Worm (Caenorhabditis elegans) whole organism, young adult: ENCODE measurements around the gene F55G11.6.

Experiments used
- him-1 ChIP-seq: sonication (generic microtip); optimal IDR thresholded peaks from 2 replicates; lab custom pipeline; 2016; ENCODE audit warnings: missing genotype, missing genetic modification reagents, missing genetic modification characterization, missing compliant biosample characterization
- madf-6 ChIP-seq: fragments of 200-800 bp; sonication (Bioruptor generic); IDR thresholded peaks from 2 replicates; pipeline ENCODE4 v1.3.6; 2022; ENCODE audit warnings: missing genetic modification reagents, missing genetic modification characterization, missing compliant biosample characterization

DNA sequence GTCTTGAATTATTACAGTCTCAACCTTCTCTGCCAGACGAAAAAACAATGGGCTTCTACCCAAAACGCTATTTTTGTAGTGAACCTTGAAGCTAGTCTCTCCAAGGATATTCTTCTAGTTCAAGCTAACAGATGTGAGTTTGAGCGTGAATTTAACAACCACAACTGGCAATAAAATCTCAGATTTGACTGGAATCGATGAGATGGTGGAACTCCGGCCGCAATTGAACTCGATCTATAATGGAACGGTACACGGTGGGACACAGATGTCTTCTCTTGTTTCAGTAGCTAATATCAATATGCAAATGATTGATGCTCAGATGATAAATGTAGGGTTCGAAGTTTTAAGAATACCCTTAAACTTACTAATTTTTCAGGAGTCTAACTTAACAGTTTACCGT lies 19.8 kb downstream of the F55G11.6 start:
- TF ChIP-seq madf-6 (GFP tag; lab: Robert Waterston, UW) (no peak), him-1 (tag; lab: Kevin White, UChicago) (no peak)
